7 worm cellular contexts compared by ENCODE assay signal in genomic region chrV:8586920-8587319, ce11.
A peak's percentile ranks its signal among the peaks of the same experiment; 100 is the strongest.
TF ChIP-seq lines count a peak whose summit lies in the region.

No protein-coding gene starts in this region.

TF ChIP-seq in whole organism, L1 larva, 84 proteins besides CTCF, POLR2A, EP300 and RAD21:
- peak; percentile 11 for TF ChIP-seq blmp-1 (tag; optimal IDR thresholded peaks at IDR 0.05; lab: Kevin White, UChicago)
- TF ChIP-seq efl-3 (GFP tag; optimal IDR thresholded peaks at IDR 0.05; lab: Kevin White, UChicago), result no peak

TF ChIP-seq in whole organism, L2 larva, 48 proteins besides CTCF, POLR2A, EP300 and RAD21:
- TF ChIP-seq nhr-10 (tag; optimal IDR thresholded peaks at IDR 0.05; lab: Kevin White, UChicago) (no peak), fos-1 (tag; optimal IDR thresholded peaks at IDR 0.05; lab: Kevin White, UChicago) (peak; percentile 80), R02D3.7 (tag; optimal IDR thresholded peaks at IDR 0.05; lab: Kevin White, UChicago) (no peak), crh-2 (tag; optimal IDR thresholded peaks at IDR 0.05; lab: Kevin White, UChicago) (peak; percentile 17), sma-9 (GFP tag; optimal IDR thresholded peaks at IDR 0.05; lab: Kevin White, UChicago) (peak; percentile 26), sma-9 (tag; optimal IDR thresholded peaks at IDR 0.05; lab: Kevin White, UChicago) (no peak), alr-1 (tag; optimal IDR thresholded peaks at IDR 0.05; lab: Kevin White, UChicago) (no peak)

TF ChIP-seq in whole organism, L3 larva, 47 proteins besides CTCF, POLR2A, EP300 and RAD21 (continues in another document):
- TF ChIP-seq ztf-11 (tag; optimal IDR thresholded peaks at IDR 0.05; lab: Kevin White, UChicago) (no peak), lin-15B (tag; optimal IDR thresholded peaks at IDR 0.05; lab: Kevin White, UChicago) (no peak), lin-39 (tag; optimal IDR thresholded peaks at IDR 0.05; lab: Kevin White, UChicago) (no peak), jun-1 (tag; optimal IDR thresholded peaks at IDR 0.05; lab: Kevin White, UChicago) (no peak), elt-2 (tag; optimal IDR thresholded peaks at IDR 0.05; lab: Kevin White, UChicago) (peak; percentile 67), hmg-11 (tag; optimal IDR thresholded peaks at IDR 0.05; lab: Kevin White, UChicago) (no peak), ceh-28 (tag; optimal IDR thresholded peaks at IDR 0.05; lab: Kevin White, UChicago) (no peak), pqm-1 (tag; optimal IDR thresholded peaks at IDR 0.05; lab: Kevin White, UChicago) (peak; percentile 4), elt-3 (tag; optimal IDR thresholded peaks at IDR 0.05; lab: Kevin White, UChicago) (no peak), tbx-2 (tag; optimal IDR thresholded peaks at IDR 0.05; lab: Kevin White, UChicago) (no peak), fkh-2 (tag; optimal IDR thresholded peaks at IDR 0.05; lab: Kevin White, UChicago) (no peak), ceh-82 (tag; optimal IDR thresholded peaks at IDR 0.05; lab: Kevin White, UChicago) (no peak), nhr-43 (tag; optimal IDR thresholded peaks at IDR 0.05; lab: Kevin White, UChicago; ENCODE audit: poor library complexity, severe bottlenecking) (no peak), nhr-12 (tag; optimal IDR thresholded peaks at IDR 0.05; lab: Kevin White, UChicago) (no peak), unc-62 (GFP tag; optimal IDR thresholded peaks at IDR 0.05; lab: Kevin White, UChicago) (no peak), skn-1 (tag; optimal IDR thresholded peaks at IDR 0.05; lab: Kevin White, UChicago) (no peak), nhr-11 (tag; optimal IDR thresholded peaks at IDR 0.05; lab: Kevin White, UChicago) (no peak), ztf-4 (tag; optimal IDR thresholded peaks at IDR 0.05; lab: Kevin White, UChicago) (no peak)

TF ChIP-seq in whole organism, L4 larva, 104 proteins besides CTCF, POLR2A, EP300 and RAD21:
- TF ChIP-seq dmd-6 (GFP tag; IDR thresholded peaks at IDR 0.05; lab: Robert Waterston, UW), result peak; percentile 58
- peak; percentile 46 for TF ChIP-seq nhr-28 (tag; optimal IDR thresholded peaks at IDR 0.05; lab: Kevin White, UChicago)
- no peak for TF ChIP-seq Y48G9A.11 (GFP tag; IDR thresholded peaks at IDR 0.05; lab: Robert Waterston, UW)
- TF ChIP-seq dve-1 (tag; optimal IDR thresholded peaks at IDR 0.05; lab: Kevin White, UChicago; ENCODE audit: insufficient read depth), result peak; percentile 71
- TF ChIP-seq nhr-48 (tag; optimal IDR thresholded peaks at IDR 0.05; lab: Kevin White, UChicago), result peak; percentile 36
- TF ChIP-seq pqm-1 (tag; optimal IDR thresholded peaks at IDR 0.05; lab: Kevin White, UChicago), result peak; percentile 26
- peak; percentile 24 for TF ChIP-seq T20F7.1 (GFP tag; optimal IDR thresholded peaks at IDR 0.05; lab: Kevin White, UChicago)
- TF ChIP-seq daf-16 (GFP tag; optimal IDR thresholded peaks at IDR 0.05; lab: Kevin White, UChicago), result no peak
- peak; percentile 90 for TF ChIP-seq daf-16 (tag; optimal IDR thresholded peaks at IDR 0.05; lab: Kevin White, UChicago)
- TF ChIP-seq mdl-1 (tag; optimal IDR thresholded peaks at IDR 0.05; lab: Kevin White, UChicago), result no peak
TF ChIP-seq in whole organism, L4 larva: peak in this region for 7.

TF ChIP-seq in whole organism, late embryonic, 69 proteins besides CTCF, POLR2A, EP300 and RAD21:
- TF ChIP-seq ceh-9 (tag; optimal IDR thresholded peaks at IDR 0.05; lab: Kevin White, UChicago), result no peak
- TF ChIP-seq unc-3 (GFP tag; conservative IDR thresholded peaks at IDR 0.05; lab: Robert Waterston, UW), result no peak
- no peak for TF ChIP-seq unc-3 (tag; optimal IDR thresholded peaks at IDR 0.05; lab: Kevin White, UChicago)
- TF ChIP-seq unc-55 (GFP tag; optimal IDR thresholded peaks at IDR 0.05; lab: Kevin White, UChicago), result no peak
- peak; percentile 19 for TF ChIP-seq elt-2 (tag; optimal IDR thresholded peaks at IDR 0.05; lab: Kevin White, UChicago)
- TF ChIP-seq ahr-1 (tag; optimal IDR thresholded peaks at IDR 0.05; lab: Kevin White, UChicago), result no peak
- no peak for TF ChIP-seq ceh-45 (GFP tag; IDR thresholded peaks at IDR 0.05; lab: Robert Waterston, UW)
- TF ChIP-seq ztf-16 (tag; optimal IDR thresholded peaks at IDR 0.05; lab: Kevin White, UChicago), result no peak
- no peak for TF ChIP-seq K02D7.2 (tag; optimal IDR thresholded peaks at IDR 0.05; lab: Kevin White, UChicago)

TF ChIP-seq in whole organism, mixed stage, embryonic, 35 proteins besides CTCF, POLR2A, EP300 and RAD21:
- no peak for TF ChIP-seq ceh-39 (tag; optimal IDR thresholded peaks at IDR 0.05; lab: Kevin White, UChicago)
- TF ChIP-seq pha-4 (tag; optimal IDR thresholded peaks at IDR 0.05; lab: Kevin White, UChicago), result no peak
- no peak for TF ChIP-seq zip-8 (tag; optimal IDR thresholded peaks at IDR 0.05; lab: Kevin White, UChicago)
- TF ChIP-seq lin-32 (GFP tag; optimal IDR thresholded peaks at IDR 0.05; lab: Kevin White, UChicago), result no peak
- TF ChIP-seq tbx-8 (GFP tag; optimal IDR thresholded peaks at IDR 0.05; lab: Kevin White, UChicago), result no peak
- no peak for TF ChIP-seq ham-2 (GFP tag; optimal IDR thresholded peaks at IDR 0.05; lab: Kevin White, UChicago)
- TF ChIP-seq elt-3 (tag; optimal IDR thresholded peaks at IDR 0.05; lab: Kevin White, UChicago), result peak; percentile 51
- TF ChIP-seq unc-120 (tag; optimal IDR thresholded peaks at IDR 0.05; lab: Kevin White, UChicago; ENCODE audit: poor library complexity, severe bottlenecking), result no peak

TF ChIP-seq in whole organism, young adult, 124 proteins besides CTCF, POLR2A, EP300 and RAD21:
- TF ChIP-seq Y53F4B.3 (GFP tag; IDR thresholded peaks at IDR 0.05; lab: Robert Waterston, UW), result no peak
- TF ChIP-seq mcd-1 (GFP tag; IDR thresholded peaks at IDR 0.05; lab: Robert Waterston, UW), result no peak
- TF ChIP-seq rpc-1 (optimal IDR thresholded peaks at IDR 0.05; lab: Kevin White, UChicago), result no peak
- no peak for TF ChIP-seq rpc-1 (tag; optimal IDR thresholded peaks at IDR 0.05; lab: Kevin White, UChicago)
- TF ChIP-seq Y95B8A.8 (GFP tag; IDR thresholded peaks at IDR 0.05; lab: Robert Waterston, UW), result no peak
- TF ChIP-seq cebp-1 (GFP tag; IDR thresholded peaks at IDR 0.05; lab: Robert Waterston, UW), result no peak
- no peak for TF ChIP-seq cebp-1 (tag; optimal IDR thresholded peaks at IDR 0.05; lab: Kevin White, UChicago)
- no peak for TF ChIP-seq athp-1 (tag; optimal IDR thresholded peaks at IDR 0.05; lab: Kevin White, UChicago)
- no peak for TF ChIP-seq chd-7 (tag; optimal IDR thresholded peaks at IDR 0.05; lab: Kevin White, UChicago)
- TF ChIP-seq rec-8 (tag; optimal IDR thresholded peaks at IDR 0.05; lab: Kevin White, UChicago), result no peak
- TF ChIP-seq snpc-4 (GFP tag; optimal IDR thresholded peaks at IDR 0.05; lab: Kevin White, UChicago), result no peak
- peak in 1 of 4 experiments; percentile 46 for TF ChIP-seq snpc-4 (tag; optimal IDR thresholded peaks at IDR 0.05; lab: Kevin White, UChicago)
- no peak for TF ChIP-seq sptf-2 (GFP tag; optimal IDR thresholded peaks at IDR 0.05; lab: Kevin White, UChicago)
- no peak for TF ChIP-seq F57C9.4 (tag; optimal IDR thresholded peaks at IDR 0.05; lab: Kevin White, UChicago)
- peak; percentile 56 for TF ChIP-seq nhr-80 (tag; optimal IDR thresholded peaks at IDR 0.05; lab: Kevin White, UChicago)
- TF ChIP-seq egrh-3 (GFP tag; IDR thresholded peaks at IDR 0.05; lab: Robert Waterston, UW), result no peak
TF ChIP-seq in whole organism, young adult: peak in this region for 2.
